Worm (Caenorhabditis elegans): ENCODE results near the gene K04C1.5.

The K04C1.5 gene

ce11 chrX:14238291-14238758 lies 9.5 kb upstream of the K04C1.5 start, which contains the start of gene K04C1.2 (continued):
- TF ChIP-seq ceh-28 (tag; optimal IDR thresholded peaks at IDR 0.05), result peak; percentile 26
- TF ChIP-seq hif-1 (tag; optimal IDR thresholded peaks at IDR 0.05), result peak in 1 of 2 experiments; percentile 30
- no peak for TF ChIP-seq nhr-42 (GFP tag; IDR thresholded peaks at IDR 0.05)
- TF ChIP-seq nhr-6 (tag; optimal IDR thresholded peaks at IDR 0.05), result peak; percentile 32
- TF ChIP-seq lin-38 (GFP tag; IDR thresholded peaks at IDR 0.05), result no peak
- no peak for TF ChIP-seq ceh-82 (tag; optimal IDR thresholded peaks at IDR 0.05)
- TF ChIP-seq F10B5.3 (tag; optimal IDR thresholded peaks at IDR 0.05), result no peak
- TF ChIP-seq mes-2 (tag; optimal IDR thresholded peaks at IDR 0.05; ENCODE audit: poor library complexity, severe bottlenecking), result peak; percentile 58
- TF ChIP-seq mdl-1 (tag; optimal IDR thresholded peaks at IDR 0.05), result peak in 1 of 2 experiments; percentile 47
- peak; percentile 34 for TF ChIP-seq nhr-77 (tag; optimal IDR thresholded peaks at IDR 0.05)

- TF ChIP-seq unc-62 (GFP tag; optimal IDR thresholded peaks at IDR 0.05 in 1 of 2) (peak in 1 of 2 experiments; percentile 93), unc-62 (tag; optimal IDR thresholded peaks at IDR 0.05) (no peak), T26A8.4 (GFP tag; IDR thresholded peaks at IDR 0.05) (no peak)
Observed at ce11 chrX:14240205-14240604, 7.6 kb upstream of the K04C1.5 start.

- TF ChIP-seq lsy-2 (tag; optimal IDR thresholded peaks at IDR 0.05) (no peak), aha-1 (tag) (peak; percentile 92)
Observed at ce11 chrX:14241531-14241930, 6.3 kb upstream of the K04C1.5 start.

- TF ChIP-seq F44E2.7 (GFP tag; IDR thresholded peaks at IDR 0.05), result no peak
- TF ChIP-seq ceh-32 (tag; optimal IDR thresholded peaks at IDR 0.05; ENCODE audit: poor library complexity), result no peak
- TF ChIP-seq hif-1 (tag; optimal IDR thresholded peaks at IDR 0.05), result peak in 1 of 2 experiments; percentile 83
- TF ChIP-seq hlh-30 (tag; optimal IDR thresholded peaks at IDR 0.05; ENCODE audit: insufficient read depth), result no peak
- no peak for TF ChIP-seq nhr-28 (tag; optimal IDR thresholded peaks at IDR 0.05)
- TF ChIP-seq arid-1 (GFP tag; conservative IDR thresholded peaks at IDR 0.05), result no peak
- no peak for TF ChIP-seq mdl-1 (tag; optimal IDR thresholded peaks at IDR 0.05)
- no peak for TF ChIP-seq daf-16 (GFP tag; optimal IDR thresholded peaks at IDR 0.05)
- TF ChIP-seq daf-16 (tag; optimal IDR thresholded peaks at IDR 0.05), result peak; percentile 23
- no peak for TF ChIP-seq snpc-4 (tag; optimal IDR thresholded peaks at IDR 0.05)
- no peak for TF ChIP-seq ctbp-1 (GFP tag; IDR thresholded peaks at IDR 0.05)
- no peak for TF ChIP-seq Y48G9A.11 (GFP tag; IDR thresholded peaks at IDR 0.05)
- no peak for TF ChIP-seq Y105C5A.15 (GFP tag; IDR thresholded peaks at IDR 0.05)
Observed at ce11 chrX:14243345-14243961, 4.4 kb upstream of the K04C1.5 start, which contains the start of gene K04C1.3. TSS of gene K04C1.3 (minus strand) at chrX:14243395.

- peak; percentile 25 for TF ChIP-seq mxl-3 (GFP tag; optimal IDR thresholded peaks at IDR 0.05)
- peak; percentile 33 for TF ChIP-seq dve-1 (tag; optimal IDR thresholded peaks at IDR 0.05; ENCODE audit: insufficient read depth)
- TF ChIP-seq tra-1 (GFP tag; IDR thresholded peaks at IDR 0.05), result no peak
- no peak for TF ChIP-seq lin-13 (GFP tag; optimal IDR thresholded peaks at IDR 0.05)
- TF ChIP-seq aha-1 (tag), result peak; percentile 70
- no peak for TF ChIP-seq pha-4 (GFP tag; IDR thresholded peaks at IDR 0.05)
- peak; percentile 14 for TF ChIP-seq pha-4 (tag; optimal IDR thresholded peaks at IDR 0.05)
- peak; percentile 71 for TF ChIP-seq nhr-28 (tag; optimal IDR thresholded peaks at IDR 0.05)
- TF ChIP-seq unc-62 (GFP tag; optimal IDR thresholded peaks at IDR 0.05 in 1 of 2), result peak in 1 of 2 experiments; percentile 16
- TF ChIP-seq unc-62 (tag; optimal IDR thresholded peaks at IDR 0.05), result no peak
- no peak for TF ChIP-seq Y48G9A.11 (GFP tag; IDR thresholded peaks at IDR 0.05)
Observed at ce11 chrX:14244493-14244892, 3.4 kb upstream of the K04C1.5 start.

All from whole organism, L4 larva.